Fruit fly (Drosophila melanogaster): Measurements from ENCODE around the gene BigH1.

BigH1 gene

DNA sequence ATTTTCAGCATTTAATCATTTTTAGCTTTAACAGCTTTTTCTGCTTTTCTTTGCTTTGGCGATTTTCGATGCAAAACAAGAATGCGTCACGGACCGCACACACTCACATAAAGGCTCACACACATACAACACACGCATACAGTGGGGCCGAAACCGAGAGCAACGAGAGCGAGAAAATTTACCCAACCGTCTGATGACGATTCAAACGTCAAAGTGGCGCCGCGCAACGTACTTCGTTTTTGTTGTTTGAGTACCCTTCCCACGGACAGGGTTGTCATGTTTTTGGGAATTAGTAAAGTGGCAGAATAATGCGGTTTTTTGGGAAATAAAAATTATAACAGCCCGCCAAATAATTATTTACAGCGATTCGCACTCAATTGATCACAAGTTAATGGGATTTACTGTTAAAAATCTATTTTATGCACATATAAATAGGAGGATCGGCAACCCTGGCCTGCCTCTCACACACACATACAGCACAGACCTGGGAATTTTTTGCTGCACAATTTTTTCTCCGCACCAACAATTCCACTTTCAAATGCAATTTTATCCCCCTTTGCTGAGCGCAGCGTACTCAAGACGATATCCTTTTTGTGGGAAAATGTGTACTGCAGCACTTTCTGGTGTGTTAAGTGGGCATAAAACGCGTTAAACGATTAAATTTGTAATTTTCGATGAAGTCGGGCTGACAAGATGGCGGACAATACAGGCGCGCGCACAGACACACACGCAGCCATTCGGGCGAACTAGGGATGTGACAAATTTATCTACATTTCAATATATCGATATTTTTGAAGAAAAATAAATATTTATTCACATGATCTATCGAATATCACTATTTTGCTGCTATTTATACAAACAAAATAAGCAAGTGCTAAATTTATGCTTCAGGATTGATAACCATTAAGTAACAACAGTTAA, 8.0 kb upstream of the BigH1 start (continued):
- TF ChIP-seq CG7839 (tag; optimal IDR thresholded peaks at IDR 0.05) (peak; percentile 95), Doc2 (GFP tag; IDR thresholded peaks at IDR 0.05) (peak; percentile 75; the same call in 1 of the 2 replicates), mam (GFP tag; optimal IDR thresholded peaks at IDR 0.05) (peak; percentile 91), CG4404 (GFP tag; IDR thresholded peaks at IDR 0.05) (peak; percentile 84), CG32772 (GFP tag; IDR thresholded peaks at IDR 0.05) (peak; percentile 86), Drgx (GFP tag; IDR thresholded peaks at IDR 0.05) (peak; percentile 93), salm (tag; optimal IDR thresholded peaks at IDR 0.05) (peak; percentile 87), pita (GFP tag; optimal IDR thresholded peaks at IDR 0.05) (no peak), E2f1 (GFP tag; IDR thresholded peaks at IDR 0.05) (peak; percentile 90), MBD-R2 (GFP tag; IDR thresholded peaks at IDR 0.05) (peak; percentile 83), B-H1 (GFP tag; IDR thresholded peaks at IDR 0.05) (peak; percentile 82), gcm2 (GFP tag; optimal IDR thresholded peaks at IDR 0.05) (peak; percentile 52), Optix (GFP tag; IDR thresholded peaks at IDR 0.05) (peak; percentile 91), zen (tag; optimal IDR thresholded peaks at IDR 0.05) (peak; percentile 91), CG6272 (GFP tag; IDR thresholded peaks at IDR 0.05) (peak; percentile 75), nerfin-1 (tag; optimal IDR thresholded peaks at IDR 0.05) (peak; percentile 89), esg (GFP tag; conservative IDR thresholded peaks at IDR 0.05) (peak; percentile 90), CG30431 (GFP tag; optimal IDR thresholded peaks at IDR 0.05) (peak; percentile 90), CG14860 (GFP tag; IDR thresholded peaks at IDR 0.05; ENCODE audit: partially characterized antibody) (no peak), Med (GFP tag) (peak; percentile 99), CG15011 (GFP tag; optimal IDR thresholded peaks at IDR 0.05) (peak; percentile 90), CG8924 (tag; optimal IDR thresholded peaks at IDR 0.05) (peak; percentile 95), Six4 (GFP tag; optimal IDR thresholded peaks at IDR 0.05) (peak; percentile 87), Awh (GFP tag; IDR thresholded peaks at IDR 0.05) (peak; percentile 88), CG7987 (GFP tag; optimal IDR thresholded peaks at IDR 0.05) (peak; percentile 75), CG4707 (GFP tag; optimal IDR thresholded peaks at IDR 0.05) (peak; percentile 83), CG31224 (GFP tag; IDR thresholded peaks at IDR 0.05) (peak; percentile 87), TFAM (GFP tag; optimal IDR thresholded peaks at IDR 0.05) (peak; percentile 37), CG34224 (GFP tag; IDR thresholded peaks at IDR 0.05; ENCODE audit: partially characterized antibody) (peak; percentile 37; the same call in 2 of the 3 replicates), CG2875 (GFP tag; optimal IDR thresholded peaks at IDR 0.05) (peak; percentile 89), CG10209 (GFP tag; optimal IDR thresholded peaks at IDR 0.05) (peak; percentile 91), Ptx1 (GFP tag; IDR thresholded peaks at IDR 0.05) (peak; percentile 93), BtbVII (GFP tag; optimal IDR thresholded peaks at IDR 0.05) (peak; percentile 91), cad (GFP tag; optimal IDR thresholded peaks at IDR 0.05) (no peak), lilli (GFP tag; optimal IDR thresholded peaks at IDR 0.05) (peak; percentile 95), Dll (GFP tag; IDR thresholded peaks at IDR 0.05; ENCODE audit: partially characterized antibody) (peak; percentile 70; the same call in 2 of the 4 replicates), CG14667 (GFP tag; IDR thresholded peaks at IDR 0.05) (peak; percentile 88), Dip3 (GFP tag; optimal IDR thresholded peaks at IDR 0.05) (peak; percentile 91), Hand (GFP tag; optimal IDR thresholded peaks at IDR 0.05) (peak; percentile 93), sima (GFP tag; optimal IDR thresholded peaks at IDR 0.05) (peak; percentile 79), CG10431 (GFP tag; optimal IDR thresholded peaks at IDR 0.05) (peak; percentile 83), ham (GFP tag; IDR thresholded peaks at IDR 0.05) (peak; percentile 40; the same call in 1 of the 2 replicates), B-H2 (GFP tag; optimal IDR thresholded peaks at IDR 0.05) (peak; percentile 94), danr (GFP tag; IDR thresholded peaks at IDR 0.05) (peak; percentile 87), unpg (GFP tag; optimal IDR thresholded peaks at IDR 0.05) (peak; percentile 96), Lhr (GFP tag; optimal IDR thresholded peaks at IDR 0.05) (peak; percentile 64), Ada2b (GFP tag; IDR thresholded peaks at IDR 0.05) (peak; percentile 92), Dp (GFP tag; optimal IDR thresholded peaks at IDR 0.05) (no peak), yki (optimal IDR thresholded peaks at IDR 0.05) (no peak)

Measured in whole organism, embryonic.